Worm (Caenorhabditis elegans) whole organism, young adult: ENCODE measurements around the gene T12E12.6.

ENCODE experiments used
- B0035.1 ChIP-seq: sonication (generic microtip); optimal IDR thresholded peaks from 2 replicates; lab custom pipeline; 2016; ENCODE audit warnings: missing genetic modification characterization, mild to moderate bottlenecking, missing compliant biosample characterization, missing genotype, missing genetic modification reagents
- C06A6.2 ChIP-seq: fragments of 200-800 bp; sonication (Bioruptor generic); conservative IDR thresholded peaks from 2 replicates; pipeline ENCODE4 v1.3.6; 2022; ENCODE audit warnings: missing genetic modification characterization, missing compliant biosample characterization
- C17E4.6 ChIP-seq: fragments of 200-800 bp; sonication (Bioruptor generic); IDR thresholded peaks from 2 replicates; pipeline ENCODE4 v1.3.6; 2022; ENCODE audit warnings: missing genetic modification reagents, missing genetic modification characterization, missing compliant biosample characterization
- F10E7.11 ChIP-seq: sonication (generic microtip); optimal IDR thresholded peaks from 2 replicates; lab custom pipeline; 2017; ENCODE audit warnings: mild to moderate bottlenecking, missing genetic modification characterization, moderate library complexity, missing compliant biosample characterization
- F23B12.7 ChIP-seq: sonication (generic microtip); optimal IDR thresholded peaks from 2 replicates; lab custom pipeline; 2017; ENCODE audit warnings: missing genetic modification characterization, mild to moderate bottlenecking, missing compliant biosample characterization, antibody characterized with exemption, moderate library complexity; ENCODE audit not compliant: insufficient read depth
- F33H1.4 ChIP-seq: fragments of 200-800 bp; sonication (Bioruptor generic); IDR thresholded peaks from 2 replicates; pipeline ENCODE4 v1.3.6; 2022; ENCODE audit warnings: missing genetic modification reagents, missing genetic modification characterization, missing compliant biosample characterization
- F55B11.4 ChIP-seq: sonication (generic microtip); optimal IDR thresholded peaks from 2 replicates; lab custom pipeline; 2016; ENCODE audit warnings: missing compliant biosample characterization, missing genetic modification characterization, borderline replicate concordance; ENCODE audit not compliant: insufficient read depth
- K11D2.4 ChIP-seq: fragments of 200-800 bp; sonication (Bioruptor generic); IDR thresholded peaks from 2 replicates; pipeline ENCODE4 v1.3.6; 2022; ENCODE audit warnings: missing genetic modification reagents, missing genetic modification characterization, missing compliant biosample characterization
- K12H6.12 ChIP-seq: fragments of 200-800 bp; sonication (Bioruptor generic); optimal IDR thresholded peaks from 2 replicates; lab custom pipeline; 2018; ENCODE audit warnings: mild to moderate bottlenecking, missing genetic modification characterization, missing compliant biosample characterization
- T07F8.4 ChIP-seq: sonication (generic microtip); optimal IDR thresholded peaks from 2 replicates; lab custom pipeline; 2016; ENCODE audit warnings: mild to moderate bottlenecking, missing genetic modification characterization, moderate library complexity, missing compliant biosample characterization
- bed-1 ChIP-seq: fragments of 200-800 bp; sonication (Bioruptor generic); IDR thresholded peaks from 2 replicates; pipeline ENCODE4 v1.3.6; 2022; ENCODE audit warnings: missing genetic modification reagents, missing genetic modification characterization, missing compliant biosample characterization
- ceh-91 ChIP-seq: fragments of 200-800 bp; sonication (Bioruptor generic); IDR thresholded peaks from 2 replicates; pipeline ENCODE4 v1.3.6; 2022; ENCODE audit warnings: missing genetic modification reagents, missing genetic modification characterization, missing compliant biosample characterization
- dox-1 ChIP-seq: fragments of 200-800 bp; sonication (Bioruptor generic); IDR thresholded peaks from 2 replicates; pipeline ENCODE4 v1.3.6; 2022; ENCODE audit warnings: missing genetic modification reagents, missing genetic modification characterization, missing compliant biosample characterization
- efl-1 ChIP-seq: fragments of 150-350 bp; optimal IDR thresholded peaks from 2 replicates; lab custom pipeline; 2014; ENCODE audit warnings: missing biosample characterization, missing genetic modification reagents, missing genetic modification characterization
- ekl-4 ChIP-seq: fragments of 200-800 bp; sonication (Bioruptor generic); IDR thresholded peaks from 2 replicates; pipeline ENCODE4 v1.3.6; 2022; ENCODE audit warnings: missing genetic modification reagents, missing genetic modification characterization, missing compliant biosample characterization
- fkh-3 ChIP-seq: sonication (generic microtip); optimal IDR thresholded peaks from 2 replicates; lab custom pipeline; 2016; ENCODE audit warnings: mild to moderate bottlenecking, missing genetic modification characterization, missing compliant biosample characterization
- him-1 ChIP-seq: sonication (generic microtip); optimal IDR thresholded peaks from 2 replicates; lab custom pipeline; 2016; ENCODE audit warnings: missing genotype, missing genetic modification reagents, missing genetic modification characterization, missing compliant biosample characterization
- hlh-12 ChIP-seq: sonication (generic microtip); optimal IDR thresholded peaks from 2 replicates; lab custom pipeline; 2016; ENCODE audit warnings: missing genetic modification characterization, missing compliant biosample characterization
- hmg-20 ChIP-seq: fragments of 200-800 bp; sonication (Bioruptor generic); IDR thresholded peaks from 2 replicates; pipeline ENCODE4 v1.3.6; 2022; ENCODE audit warnings: missing genetic modification reagents, missing genetic modification characterization, missing compliant biosample characterization
- let-526 ChIP-seq: fragments of 200-800 bp; sonication (Bioruptor generic); IDR thresholded peaks from 2 replicates; pipeline ENCODE4 v1.3.6; 2022; ENCODE audit warnings: missing genetic modification reagents, missing genetic modification characterization, missing compliant biosample characterization
- lin-26 ChIP-seq: fragments of 200-800 bp; sonication (Bioruptor generic); IDR thresholded peaks from 2 replicates; pipeline ENCODE4 v1.3.6; 2022; ENCODE audit warnings: missing genetic modification reagents, missing genetic modification characterization, missing compliant biosample characterization
- lsy-27 ChIP-seq: sonication (generic microtip); optimal IDR thresholded peaks from 2 replicates; lab custom pipeline; 2017; ENCODE audit warnings: missing genetic modification characterization, mild to moderate bottlenecking, missing compliant biosample characterization, antibody characterized with exemption, missing genotype, borderline replicate concordance; ENCODE audit not compliant: insufficient read depth
- madf-10 ChIP-seq: sonication (generic microtip); optimal IDR thresholded peaks from 2 replicates; lab custom pipeline; 2016; ENCODE audit warnings: mild to moderate bottlenecking, missing genetic modification characterization, missing compliant biosample characterization
- madf-8 ChIP-seq: fragments of 200-800 bp; sonication (Bioruptor generic); conservative IDR thresholded peaks from 2 replicates; pipeline ENCODE4 v1.3.6; 2022; ENCODE audit warnings: missing genetic modification reagents, missing genetic modification characterization, missing compliant biosample characterization
- mcd-1 ChIP-seq: fragments of 200-800 bp; sonication (Bioruptor generic); IDR thresholded peaks from 2 replicates; pipeline ENCODE4 v1.3.6; 2022; ENCODE audit warnings: missing genetic modification reagents, missing genetic modification characterization, missing compliant biosample characterization
- nhr-179 ChIP-seq: sonication (generic microtip); optimal IDR thresholded peaks from 2 replicates; lab custom pipeline; 2016; ENCODE audit warnings: mild to moderate bottlenecking, missing genetic modification characterization, missing compliant biosample characterization
- nhr-27 ChIP-seq: fragments of 200-800 bp; sonication (Bioruptor generic); optimal IDR thresholded peaks from 2 replicates; lab custom pipeline; 2018; ENCODE audit warnings: mild to moderate bottlenecking, missing genetic modification characterization, moderate library complexity, missing compliant biosample characterization
- nhr-90 ChIP-seq: sonication (generic microtip); optimal IDR thresholded peaks from 2 replicates; lab custom pipeline; 2016; ENCODE audit warnings: missing genotype, mild to moderate bottlenecking, missing genetic modification characterization, missing compliant biosample characterization
- rcor-1 ChIP-seq: fragments of 200-800 bp; sonication (Bioruptor generic); IDR thresholded peaks from 2 replicates; pipeline ENCODE4 v1.3.6; 2022; ENCODE audit warnings: missing genetic modification reagents, missing genetic modification characterization, missing compliant biosample characterization
- snpc-1.3 ChIP-seq: sonication (generic microtip); optimal IDR thresholded peaks from 2 replicates; lab custom pipeline; 2017; ENCODE audit warnings: missing genetic modification characterization, mild to moderate bottlenecking, missing compliant biosample characterization, antibody characterized with exemption, moderate library complexity, missing genotype, missing genetic modification reagents; ENCODE audit not compliant: insufficient read depth
- snpc-3.4 ChIP-seq: sonication (generic microtip); optimal IDR thresholded peaks from 2 replicates; lab custom pipeline; 2017; ENCODE audit warnings: missing genetic modification characterization, mild to moderate bottlenecking, missing compliant biosample characterization, antibody characterized with exemption, moderate library complexity, missing genotype, missing genetic modification reagents
- sptf-2 ChIP-seq: fragments of 200-800 bp; sonication (Bioruptor generic); optimal IDR thresholded peaks from 2 replicates; lab custom pipeline; 2018; ENCODE audit warnings: mild to moderate bottlenecking, missing genetic modification characterization, missing compliant biosample characterization
- zfh-2 ChIP-seq: fragments of 200-800 bp; sonication (Bioruptor generic); conservative IDR thresholded peaks from 2 replicates; pipeline ENCODE4 v1.3.6; 2022; ENCODE audit warnings: missing genetic modification reagents, missing genetic modification characterization, missing compliant biosample characterization
- ztf-18 ChIP-seq: sonication (generic microtip); optimal IDR thresholded peaks from 2 replicates; lab custom pipeline; 2016; ENCODE audit warnings: missing genotype, mild to moderate bottlenecking, missing genetic modification characterization, missing compliant biosample characterization
- ztf-25 ChIP-seq: fragments of 200-800 bp; sonication (Bioruptor generic); IDR thresholded peaks from 2 replicates; pipeline ENCODE4 v1.3.6; 2022; ENCODE audit warnings: missing genetic modification reagents, missing genetic modification characterization, missing compliant biosample characterization
- ztf-3 ChIP-seq: fragments of 200-800 bp; sonication (Bioruptor generic); optimal IDR thresholded peaks from 2 replicates; lab custom pipeline; 2018; ENCODE audit warnings: mild to moderate bottlenecking, missing genetic modification characterization, missing compliant biosample characterization
- ztf-6 ChIP-seq: fragments of 200-800 bp; sonication (Bioruptor generic); IDR thresholded peaks from 2 replicates; pipeline ENCODE4 v1.3.6; 2022; ENCODE audit warnings: missing genetic modification reagents, missing genetic modification characterization, missing compliant biosample characterization

The T12E12.6 gene

ce11 chrIV:5600316-5600715 lies 26.4 kb upstream of the T12E12.6 start (continued):
- TF ChIP-seq let-526 (no peak), lin-26 (GFP tag; lab: Robert Waterston, UW) (0 out of 2 replicates have a peak, but pooled peaks have one; percentile 51), ztf-25 (no peak), T07F8.4 (tag; lab: Kevin White, UChicago) (no peak), bed-1 (GFP tag; lab: Robert Waterston, UW) (no peak), K12H6.12 (tag; lab: Kevin White, UChicago) (peak; percentile 45), ztf-3 (no peak), hmg-20 (GFP tag; lab: Robert Waterston, UW) (no peak), rcor-1 (no peak), ztf-18 (tag; lab: Kevin White, UChicago) (no peak), madf-8 (GFP tag; lab: Robert Waterston, UW) (no peak), nhr-179 (tag; lab: Kevin White, UChicago) (no peak), hlh-12 (no peak), F55B11.4 (no peak), snpc-1.3 (tag; lab: Kevin White, UChicago) (no peak), efl-1 (GFP tag; lab: Kevin White, UChicago) (no peak), lsy-27 (tag; lab: Kevin White, UChicago) (no peak), snpc-3.4 (no peak), ztf-6 (no peak)

- TF ChIP-seq F33H1.4 (no peak), K12H6.12 (tag; lab: Kevin White, UChicago) (peak; percentile 34)
These were observed 24.7 kb upstream of the T12E12.6 start for ce11 chrIV:5598515-5599132.

ce11 chrIV:5595567-5595966 lies 21.6 kb upstream of the T12E12.6 start:
- no peak for TF ChIP-seq ceh-91 (GFP tag; lab: Robert Waterston, UW)
- TF ChIP-seq K11D2.4 (GFP tag; lab: Robert Waterston, UW), result no peak
- TF ChIP-seq sptf-2 (GFP tag; lab: Kevin White, UChicago), result no peak
- TF ChIP-seq dox-1 (GFP tag; lab: Robert Waterston, UW), result no peak
- no peak for TF ChIP-seq nhr-90 (tag; lab: Kevin White, UChicago)
- no peak for TF ChIP-seq C06A6.2 (GFP tag; lab: Robert Waterston, UW)
- TF ChIP-seq ztf-6, result no peak
- TF ChIP-seq nhr-27, result no peak
- no peak for TF ChIP-seq ekl-4 (GFP tag; lab: Robert Waterston, UW)
- TF ChIP-seq C17E4.6 (GFP tag; lab: Robert Waterston, UW), result no peak
- no peak for TF ChIP-seq fkh-3 (tag; lab: Kevin White, UChicago)
- no peak for TF ChIP-seq F23B12.7 (tag; lab: Kevin White, UChicago)
- TF ChIP-seq mcd-1, result no peak
- no peak for TF ChIP-seq F10E7.11
- TF ChIP-seq him-1 (tag; lab: Kevin White, UChicago), result no peak
- TF ChIP-seq madf-10 (tag; lab: Kevin White, UChicago), result no peak
- TF ChIP-seq B0035.1, result no peak
- TF ChIP-seq zfh-2 (GFP tag; lab: Robert Waterston, UW), result no peak
